Worm (Caenorhabditis elegans): Measurements from ENCODE around the gene K09C4.10.

The K09C4.10 gene

ce11 chrX:3272580-3272979 lies 7.5 kb downstream of the K09C4.10 start, which contains the start of gene K09C4.7:
K09C4.7 (plus strand) TSS chrX:3272880.
- TF ChIP-seq madf-2 (tag; optimal IDR thresholded peaks at IDR 0.05), result no peak
- TF ChIP-seq ceh-6 (GFP tag; optimal IDR thresholded peaks at IDR 0.05), result no peak
- no peak for TF ChIP-seq hlh-8 (tag; optimal IDR thresholded peaks at IDR 0.05)
- no peak for TF ChIP-seq nhr-11 (tag; optimal IDR thresholded peaks at IDR 0.05)
- TF ChIP-seq C38D4.7 (GFP tag; optimal IDR thresholded peaks at IDR 0.05), result no peak
- TF ChIP-seq hlh-15 (tag; optimal IDR thresholded peaks at IDR 0.05), result no peak

ce11 chrX:3271673-3272072 lies 8.4 kb downstream of the K09C4.10 start, which contains the start of gene K09C4.9:
K09C4.9 (minus strand) TSS chrX:3271773.
- TF ChIP-seq Y22D7AL.16 (tag; optimal IDR thresholded peaks at IDR 0.05), result no peak

ce11 chrX:3270806-3271205 lies 9.2 kb downstream of the K09C4.10 start, which contains the start of gene sul-1:
sul-1 (minus strand) TSS chrX:3270906.
- TF ChIP-seq sdc-2 (tag; optimal IDR thresholded peaks at IDR 0.05) (no peak), nhr-232 (tag; optimal IDR thresholded peaks at IDR 0.05) (no peak), sox-4 (tag; optimal IDR thresholded peaks at IDR 0.05) (no peak), unc-55 (GFP tag; optimal IDR thresholded peaks at IDR 0.05) (peak; percentile 3), tbx-2 (tag; optimal IDR thresholded peaks at IDR 0.05) (no peak), syd-9 (tag; optimal IDR thresholded peaks at IDR 0.05) (no peak), pqm-1 (tag; optimal IDR thresholded peaks at IDR 0.05) (no peak), nhr-11 (tag; optimal IDR thresholded peaks at IDR 0.05) (no peak)

- TF ChIP-seq zip-5 (tag; optimal IDR thresholded peaks at IDR 0.05), result no peak
- TF ChIP-seq unc-3 (GFP tag; conservative IDR thresholded peaks at IDR 0.05), result no peak
- no peak for TF ChIP-seq unc-3 (tag; optimal IDR thresholded peaks at IDR 0.05)
- no peak for TF ChIP-seq ceh-9 (tag; optimal IDR thresholded peaks at IDR 0.05)
Measured at ce11 chrX:3262600-3262999, 17.4 kb downstream of the K09C4.10 start, which contains the start of gene fbxb-71. fbxb-71 (plus strand) TSS chrX:3262900.

ce11 chrX:3260509-3260908 lies 19.5 kb downstream of the K09C4.10 start, which contains the start of gene lbp-2:
lbp-2 (plus strand) TSS chrX:3260610.
- TF ChIP-seq pha-2 (tag; optimal IDR thresholded peaks at IDR 0.05) (no peak), unc-3 (GFP tag; conservative IDR thresholded peaks at IDR 0.05) (no peak), unc-3 (tag; optimal IDR thresholded peaks at IDR 0.05) (no peak), K02D7.2 (tag; optimal IDR thresholded peaks at IDR 0.05) (no peak), dmd-4 (tag; optimal IDR thresholded peaks at IDR 0.05; ENCODE audit: borderline replicate concordance) (no peak), unc-86 (tag; optimal IDR thresholded peaks at IDR 0.05) (no peak), hlh-30 (tag; optimal IDR thresholded peaks at IDR 0.05; ENCODE audit: insufficient read depth) (no peak), hlh-8 (tag; optimal IDR thresholded peaks at IDR 0.05) (no peak), nhr-232 (tag; optimal IDR thresholded peaks at IDR 0.05) (no peak), lim-6 (tag; optimal IDR thresholded peaks at IDR 0.05) (no peak), elt-2 (tag; optimal IDR thresholded peaks at IDR 0.05) (no peak), fax-1 (tag; optimal IDR thresholded peaks at IDR 0.05) (no peak), ceh-2 (tag; optimal IDR thresholded peaks at IDR 0.05) (no peak), sox-4 (tag; optimal IDR thresholded peaks at IDR 0.05) (no peak)

ce11 chrX:3258842-3259241 lies 21.2 kb downstream of the K09C4.10 start, which contains the start of gene lbp-1:
lbp-1 (plus strand) TSS chrX:3259142.
- TF ChIP-seq ceh-19 (GFP tag; optimal IDR thresholded peaks at IDR 0.05) (no peak), pha-2 (tag; optimal IDR thresholded peaks at IDR 0.05) (no peak), fkh-10 (GFP tag; optimal IDR thresholded peaks at IDR 0.05) (no peak), pag-3 (tag; optimal IDR thresholded peaks at IDR 0.05; ENCODE audit: borderline replicate concordance) (no peak), unc-86 (tag; optimal IDR thresholded peaks at IDR 0.05) (no peak), sox-2 (GFP tag; IDR thresholded peaks at IDR 0.05) (no peak), zip-5 (tag; optimal IDR thresholded peaks at IDR 0.05) (no peak), C08G9.2 (tag; optimal IDR thresholded peaks at IDR 0.05) (no peak), ceh-6 (GFP tag; optimal IDR thresholded peaks at IDR 0.05) (no peak), T23F11.4 (GFP tag; optimal IDR thresholded peaks at IDR 0.05) (no peak), ztf-16 (tag; optimal IDR thresholded peaks at IDR 0.05) (no peak), che-1 (tag; optimal IDR thresholded peaks at IDR 0.05) (no peak)

Data from whole organism, late embryonic.